Comparison of ENCODE assay signal across 4 worm cellular contexts in the genomic region with DNA sequence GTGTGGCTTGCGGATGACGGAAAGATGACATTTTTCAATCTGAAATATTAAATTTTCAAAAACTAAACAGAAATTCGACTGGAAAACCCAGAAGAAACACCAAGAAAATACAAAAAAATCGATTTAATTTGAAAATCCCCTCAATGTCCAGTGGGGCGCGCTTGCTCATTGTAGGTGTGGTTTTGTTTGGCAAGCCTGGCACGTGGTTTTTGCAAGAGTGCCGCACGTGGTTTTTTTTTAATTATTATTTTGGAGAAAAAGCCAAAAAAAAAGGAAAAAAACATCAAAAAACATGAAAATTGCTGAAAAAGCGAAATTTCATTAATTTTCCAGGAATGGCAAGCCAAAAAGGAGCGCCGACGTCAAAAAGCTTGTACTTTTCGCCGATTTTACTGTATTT.
A peak's percentile ranks its signal among the peaks of the same experiment; 100 is the strongest.
TF ChIP-seq lines count a peak whose summit lies in the region.

Gene swsn-3 (minus strand): TSS at position 45 of the 400 bp plus-strand sequence.

TF ChIP-seq in whole organism, L2 larva, 48 proteins besides CTCF, POLR2A, EP300 and RAD21 (continues in another document):
- TF ChIP-seq unc-55 (GFP tag; optimal IDR thresholded peaks at IDR 0.05; lab: Kevin White, UChicago): peak; percentile 96
- no peak for TF ChIP-seq mbf-1 (tag; optimal IDR thresholded peaks at IDR 0.05; lab: Kevin White, UChicago)
- TF ChIP-seq nhr-6 (tag; optimal IDR thresholded peaks at IDR 0.05; lab: Kevin White, UChicago): peak; percentile 58
- TF ChIP-seq ztf-4 (tag; optimal IDR thresholded peaks at IDR 0.05; lab: Kevin White, UChicago): peak; percentile 14
- TF ChIP-seq sma-9 (GFP tag; optimal IDR thresholded peaks at IDR 0.05; lab: Kevin White, UChicago): peak; percentile 86
- no peak for TF ChIP-seq sma-9 (tag; optimal IDR thresholded peaks at IDR 0.05; lab: Kevin White, UChicago)
- no peak for TF ChIP-seq peb-1 (tag; optimal IDR thresholded peaks at IDR 0.05; lab: Kevin White, UChicago)
- peak; percentile 53 for TF ChIP-seq ceh-16 (tag; optimal IDR thresholded peaks at IDR 0.05; lab: Kevin White, UChicago)
- TF ChIP-seq lin-11 (tag; optimal IDR thresholded peaks at IDR 0.05; lab: Kevin White, UChicago): peak; percentile 94
- peak; percentile 25 for TF ChIP-seq zag-1 (tag; optimal IDR thresholded peaks at IDR 0.05; lab: Kevin White, UChicago)
- peak; percentile 39 for TF ChIP-seq blmp-1 (tag; optimal IDR thresholded peaks at IDR 0.05; lab: Kevin White, UChicago; ENCODE audit: insufficient read depth)
- TF ChIP-seq ztf-11 (tag; optimal IDR thresholded peaks at IDR 0.05; lab: Kevin White, UChicago): peak; percentile 30
- TF ChIP-seq C34F6.9 (tag; optimal IDR thresholded peaks at IDR 0.05; lab: Kevin White, UChicago): peak; percentile 91
- TF ChIP-seq mdl-1 (tag; optimal IDR thresholded peaks at IDR 0.05; lab: Kevin White, UChicago): peak; percentile 55 to 71
- peak; percentile 91 for TF ChIP-seq mab-5 (tag; optimal IDR thresholded peaks at IDR 0.05; lab: Kevin White, UChicago)
- TF ChIP-seq nhr-11 (tag; optimal IDR thresholded peaks at IDR 0.05; lab: Kevin White, UChicago): no peak
- TF ChIP-seq nhr-21 (tag; optimal IDR thresholded peaks at IDR 0.05; lab: Kevin White, UChicago): peak; percentile 56
- TF ChIP-seq sma-3 (GFP tag; optimal IDR thresholded peaks at IDR 0.05; lab: Kevin White, UChicago): peak; percentile 83
- TF ChIP-seq fos-1 (tag; optimal IDR thresholded peaks at IDR 0.05; lab: Kevin White, UChicago): peak; percentile 67
- TF ChIP-seq nhr-23 (tag; optimal IDR thresholded peaks at IDR 0.05; lab: Kevin White, UChicago): no peak
- TF ChIP-seq F13H6.1 (tag; optimal IDR thresholded peaks at IDR 0.05; lab: Kevin White, UChicago): peak; percentile 89
- no peak for TF ChIP-seq lin-39 (tag; optimal IDR thresholded peaks at IDR 0.05; lab: Kevin White, UChicago)

TF ChIP-seq in whole organism, L4 larva, 104 proteins besides CTCF, POLR2A, EP300 and RAD21 (continues in another document):
- TF ChIP-seq mxl-3 (GFP tag; optimal IDR thresholded peaks at IDR 0.05; lab: Kevin White, UChicago) (no peak), fkh-10 (GFP tag; optimal IDR thresholded peaks at IDR 0.05; lab: Kevin White, UChicago) (peak; percentile 18), daf-19 (GFP tag; conservative IDR thresholded peaks at IDR 0.05; lab: Robert Waterston, UW) (no peak), aha-1 (tag; lab: Kevin White, UChicago) (no peak), php-3 (GFP tag; IDR thresholded peaks at IDR 0.05; lab: Robert Waterston, UW) (0 out of 2 replicates have a peak, but pooled peaks have one; percentile 20), set-16 (GFP tag; IDR thresholded peaks at IDR 0.05; lab: Robert Waterston, UW) (no peak), hif-1 (tag; optimal IDR thresholded peaks at IDR 0.05; lab: Kevin White, UChicago) (peak in 1 of 2 experiments; percentile 68), D1046.2 (GFP tag; IDR thresholded peaks at IDR 0.05; lab: Robert Waterston, UW) (no peak), lin-39 (tag; optimal IDR thresholded peaks at IDR 0.05; lab: Kevin White, UChicago) (no peak), unc-62 (GFP tag; optimal IDR thresholded peaks at IDR 0.05 in 1 of 2; lab: Kevin White, UChicago) (no peak), unc-62 (tag; optimal IDR thresholded peaks at IDR 0.05; lab: Kevin White, UChicago) (no peak), Y48G9A.11 (GFP tag; IDR thresholded peaks at IDR 0.05; lab: Robert Waterston, UW) (peak; percentile 64), ztf-11 (tag; optimal IDR thresholded peaks at IDR 0.05; lab: Kevin White, UChicago) (no peak), jun-1 (tag; optimal IDR thresholded peaks at IDR 0.05; lab: Kevin White, UChicago) (no peak), duxl-1 (tag; optimal IDR thresholded peaks at IDR 0.05; lab: Kevin White, UChicago; ENCODE audit: poor library complexity) (peak; percentile 92), lin-29 (GFP tag; IDR thresholded peaks at IDR 0.05; lab: Robert Waterston, UW) (no peak), spr-1 (tag; optimal IDR thresholded peaks at IDR 0.05; lab: Kevin White, UChicago) (peak; percentile 68), T20F7.1 (GFP tag; optimal IDR thresholded peaks at IDR 0.05; lab: Kevin White, UChicago) (no peak), F44E2.7 (GFP tag; IDR thresholded peaks at IDR 0.05; lab: Robert Waterston, UW) (no peak), skn-1 (tag; optimal IDR thresholded peaks at IDR 0.05; lab: Kevin White, UChicago) (no peak), mes-2 (tag; optimal IDR thresholded peaks at IDR 0.05; lab: Kevin White, UChicago; ENCODE audit: poor library complexity, severe bottlenecking) (peak; percentile 96), T26A8.4 (GFP tag; IDR thresholded peaks at IDR 0.05; lab: Robert Waterston, UW) (peak; percentile 73), ces-1 (GFP tag; optimal IDR thresholded peaks at IDR 0.05; lab: Kevin White, UChicago) (peak; percentile 27)

TF ChIP-seq in whole organism, late embryonic, 69 proteins besides CTCF, POLR2A, EP300 and RAD21 (continues in another document):
- TF ChIP-seq Y22D7AL.16 (tag; optimal IDR thresholded peaks at IDR 0.05; lab: Kevin White, UChicago): peak; percentile 38
- TF ChIP-seq dmd-4 (tag; optimal IDR thresholded peaks at IDR 0.05; lab: Kevin White, UChicago; ENCODE audit: borderline replicate concordance): peak; percentile 93
- TF ChIP-seq hlh-30 (tag; optimal IDR thresholded peaks at IDR 0.05; lab: Kevin White, UChicago; ENCODE audit: insufficient read depth): peak; percentile 91
- TF ChIP-seq ref-2 (tag; optimal IDR thresholded peaks at IDR 0.05; lab: Kevin White, UChicago): peak; percentile 88
- peak; percentile 48 for TF ChIP-seq tbx-7 (tag; optimal IDR thresholded peaks at IDR 0.05; lab: Kevin White, UChicago)
- peak; percentile 75 for TF ChIP-seq C08G9.2 (tag; optimal IDR thresholded peaks at IDR 0.05; lab: Kevin White, UChicago)
- peak; percentile 89 for TF ChIP-seq pax-1 (tag; optimal IDR thresholded peaks at IDR 0.05; lab: Kevin White, UChicago)
- peak; percentile 45 for TF ChIP-seq pag-3 (tag; optimal IDR thresholded peaks at IDR 0.05; lab: Kevin White, UChicago; ENCODE audit: borderline replicate concordance)
- peak; percentile 52 for TF ChIP-seq hlh-13 (GFP tag; optimal IDR thresholded peaks at IDR 0.05; lab: Kevin White, UChicago)
- TF ChIP-seq pat-9 (tag; optimal IDR thresholded peaks at IDR 0.05; lab: Kevin White, UChicago): peak; percentile 77
- TF ChIP-seq ceh-30 (tag; optimal IDR thresholded peaks at IDR 0.05; lab: Kevin White, UChicago): peak; percentile 55
- peak; percentile 85 for TF ChIP-seq lim-6 (tag; optimal IDR thresholded peaks at IDR 0.05; lab: Kevin White, UChicago)
- TF ChIP-seq ttx-3 (tag; optimal IDR thresholded peaks at IDR 0.05; lab: Kevin White, UChicago): peak; percentile 90
- no peak for TF ChIP-seq fkh-10 (GFP tag; optimal IDR thresholded peaks at IDR 0.05; lab: Kevin White, UChicago)
- TF ChIP-seq T23F11.4 (GFP tag; optimal IDR thresholded peaks at IDR 0.05; lab: Kevin White, UChicago): peak; percentile 70
- no peak for TF ChIP-seq ama-1 (optimal IDR thresholded peaks at IDR 0.05; lab: Kevin White, UChicago)
- TF ChIP-seq che-1 (tag; optimal IDR thresholded peaks at IDR 0.05; lab: Kevin White, UChicago): peak; percentile 79
- TF ChIP-seq ceh-24 (tag; optimal IDR thresholded peaks at IDR 0.05; lab: Kevin White, UChicago): peak; percentile 76
- TF ChIP-seq unc-42 (tag; optimal IDR thresholded peaks at IDR 0.05; lab: Kevin White, UChicago): peak; percentile 80
- TF ChIP-seq gmeb-2 (tag; optimal IDR thresholded peaks at IDR 0.05; lab: Kevin White, UChicago): peak; percentile 68
- peak; percentile 84 for TF ChIP-seq odd-2 (tag; optimal IDR thresholded peaks at IDR 0.05; lab: Kevin White, UChicago)
- peak; percentile 65 for TF ChIP-seq ceh-6 (GFP tag; optimal IDR thresholded peaks at IDR 0.05; lab: Kevin White, UChicago)
- TF ChIP-seq fax-1 (tag; optimal IDR thresholded peaks at IDR 0.05; lab: Kevin White, UChicago): peak; percentile 78

TF ChIP-seq in whole organism, mixed stage, embryonic, 35 proteins besides CTCF, POLR2A, EP300 and RAD21 (continues in another document):
- TF ChIP-seq sptf-1 (tag; optimal IDR thresholded peaks at IDR 0.05; lab: Kevin White, UChicago): peak; percentile 92
- TF ChIP-seq ceh-83 (GFP tag; optimal IDR thresholded peaks at IDR 0.05; lab: Kevin White, UChicago): peak; percentile 88
- TF ChIP-seq pha-4 (tag; optimal IDR thresholded peaks at IDR 0.05; lab: Kevin White, UChicago): peak; percentile 79
- TF ChIP-seq lin-32 (GFP tag; optimal IDR thresholded peaks at IDR 0.05; lab: Kevin White, UChicago): no peak
- TF ChIP-seq zip-8 (tag; optimal IDR thresholded peaks at IDR 0.05; lab: Kevin White, UChicago): no peak
- TF ChIP-seq ces-1 (GFP tag; optimal IDR thresholded peaks at IDR 0.05; lab: Kevin White, UChicago): peak; percentile 88
- TF ChIP-seq unc-120 (tag; optimal IDR thresholded peaks at IDR 0.05; lab: Kevin White, UChicago; ENCODE audit: poor library complexity, severe bottlenecking): peak; percentile 88
- peak; percentile 9 for TF ChIP-seq blmp-1 (tag; optimal IDR thresholded peaks at IDR 0.05; lab: Kevin White, UChicago)
- TF ChIP-seq sem-2 (GFP tag; optimal IDR thresholded peaks at IDR 0.05; lab: Kevin White, UChicago): peak; percentile 58
- peak; percentile 89 for TF ChIP-seq M03D4.4 (tag; optimal IDR thresholded peaks at IDR 0.05; lab: Kevin White, UChicago)
- TF ChIP-seq ztf-11 (tag; optimal IDR thresholded peaks at IDR 0.05; lab: Kevin White, UChicago): peak; percentile 88
- TF ChIP-seq nhr-28 (tag; optimal IDR thresholded peaks at IDR 0.05; lab: Kevin White, UChicago): peak; percentile 39
- TF ChIP-seq unc-39 (tag; optimal IDR thresholded peaks at IDR 0.05; lab: Kevin White, UChicago): peak; percentile 64
- peak; percentile 78 for TF ChIP-seq hlh-1 (tag; optimal IDR thresholded peaks at IDR 0.05; lab: Kevin White, UChicago)
- TF ChIP-seq nhr-237 (tag; optimal IDR thresholded peaks at IDR 0.05; lab: Kevin White, UChicago): peak; percentile 94
- peak; percentile 56 for TF ChIP-seq nhr-76 (tag; optimal IDR thresholded peaks at IDR 0.05; lab: Kevin White, UChicago)
- peak; percentile 61 for TF ChIP-seq flh-1 (GFP tag; optimal IDR thresholded peaks at IDR 0.05; lab: Kevin White, UChicago)
- TF ChIP-seq ceh-43 (GFP tag; optimal IDR thresholded peaks at IDR 0.05; lab: Kevin White, UChicago): peak; percentile 95
- TF ChIP-seq lin-13 (tag; optimal IDR thresholded peaks at IDR 0.05; lab: Kevin White, UChicago): peak; percentile 90
- TF ChIP-seq nhr-2 (tag; optimal IDR thresholded peaks at IDR 0.05; lab: Kevin White, UChicago): peak; percentile 36
- peak; percentile 68 for TF ChIP-seq bed-3 (GFP tag; optimal IDR thresholded peaks at IDR 0.05; lab: Kevin White, UChicago)
- peak; percentile 22 for TF ChIP-seq elt-1 (tag; optimal IDR thresholded peaks at IDR 0.05; lab: Kevin White, UChicago; ENCODE audit: borderline replicate concordance, insufficient read depth)
- peak; percentile 63 for TF ChIP-seq ham-2 (GFP tag; optimal IDR thresholded peaks at IDR 0.05; lab: Kevin White, UChicago)
- peak; percentile 93 for TF ChIP-seq mls-2 (tag; optimal IDR thresholded peaks at IDR 0.05; lab: Kevin White, UChicago)
- peak; percentile 60 for TF ChIP-seq nhr-12 (tag; optimal IDR thresholded peaks at IDR 0.05; lab: Kevin White, UChicago)
- peak; percentile 46 for TF ChIP-seq unc-62 (GFP tag; optimal IDR thresholded peaks at IDR 0.05; lab: Kevin White, UChicago)
